Fruit fly (Drosophila melanogaster) Kc167 (cell line): ENCODE results near the gene GlyRS.

Source experiments
- Myc ChIP-seq: fragments of >200 bp; optimal IDR thresholded peaks from 2 replicates; lab custom pipeline; 2017; ENCODE audit warnings: missing external identifiers
- Sin3A ChIP-seq: fragments of >200 bp; optimal IDR thresholded peaks from 2 replicates; lab custom pipeline; 2018; ENCODE audit warnings: missing external identifiers
- h ChIP-seq: fragments of >200 bp; optimal IDR thresholded peaks from 3 replicates; lab custom pipeline; 2018; ENCODE audit warnings: missing external identifiers
- insv ChIP-seq: fragments of >200 bp; optimal IDR thresholded peaks from 3 replicates; lab custom pipeline; 2018; ENCODE audit warnings: missing external identifiers
- psq ChIP-seq: fragments of >200 bp; optimal IDR thresholded peaks from 2 replicates; lab custom pipeline; 2017; ENCODE audit warnings: missing external identifiers
- ttk ChIP-seq: sonication (Bioruptor generic); optimal IDR thresholded peaks from 2 replicates; lab custom pipeline; 2017; ENCODE audit warnings: missing external identifiers

- TF ChIP-seq ttk (lab: Kevin White, UChicago) = no peak
- TF ChIP-seq h (lab: Kevin White, UChicago) = no peak
- TF ChIP-seq insv (lab: Kevin White, UChicago) = no peak
- no peak for TF ChIP-seq Sin3A
- TF ChIP-seq psq (lab: Kevin White, UChicago) = no peak
- no peak for TF ChIP-seq Myc (lab: Kevin White, UChicago)
Measured at dm6 chr3L:15072149-15072548, 22.8 kb upstream of the GlyRS start.
